Fruit fly (Drosophila melanogaster): ENCODE results near the gene CG8209.

CG8209 gene

DNA sequence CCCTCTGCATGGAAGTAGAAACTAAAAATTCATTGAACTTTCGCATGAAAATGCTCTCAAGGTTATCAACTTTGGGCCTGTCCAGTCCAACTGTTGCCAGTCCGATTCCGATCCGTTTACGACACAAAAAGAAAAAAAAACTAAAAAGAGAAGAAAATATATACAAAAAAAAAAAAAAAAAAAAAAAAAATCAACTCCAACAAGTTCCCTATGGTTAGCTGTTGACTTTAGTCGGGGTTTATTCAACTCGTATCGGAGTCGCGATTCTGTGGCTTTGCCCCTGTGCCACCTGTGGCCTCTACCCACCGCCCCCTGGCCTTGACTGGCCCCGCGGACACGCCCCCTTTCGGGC, 37.6 kb downstream of the CG8209 start (continued):
- no peak for TF ChIP-seq Smox (GFP tag; optimal IDR thresholded peaks at IDR 0.05)
- no peak for TF ChIP-seq Sox14 (GFP tag; optimal IDR thresholded peaks at IDR 0.05)
- no peak for TF ChIP-seq Hr38 (GFP tag; optimal IDR thresholded peaks at IDR 0.05)
- no peak for TF ChIP-seq Sox15 (GFP tag; optimal IDR thresholded peaks at IDR 0.05)
- TF ChIP-seq Met (GFP tag; optimal IDR thresholded peaks at IDR 0.05), result no peak
- peak; percentile 52; the same call in 2 of the 3 replicates for TF ChIP-seq CG8119 (GFP tag; IDR thresholded peaks at IDR 0.05)
- TF ChIP-seq vri (GFP tag; optimal IDR thresholded peaks at IDR 0.05), result no peak
- TF ChIP-seq CG3032 (tag; optimal IDR thresholded peaks at IDR 0.05), result peak; percentile 69
- TF ChIP-seq net (GFP tag; optimal IDR thresholded peaks at IDR 0.05), result peak; percentile 44
- no peak for TF ChIP-seq Gug (GFP tag; IDR thresholded peaks at IDR 0.05)
- TF ChIP-seq CG6792 (GFP tag; optimal IDR thresholded peaks at IDR 0.05), result no peak
- no peak for TF ChIP-seq CG15336 (GFP tag; IDR thresholded peaks at IDR 0.05)
- peak; percentile 67 for TF ChIP-seq eg (GFP tag; IDR thresholded peaks at IDR 0.05)
- TF ChIP-seq CG34406 (GFP tag; optimal IDR thresholded peaks at IDR 0.05), result peak; percentile 21
- TF ChIP-seq OdsH (GFP tag; optimal IDR thresholded peaks at IDR 0.05), result no peak
- no peak for TF ChIP-seq Hr39 (GFP tag; optimal IDR thresholded peaks at IDR 0.05)
- no peak for TF ChIP-seq CG11294 (GFP tag; IDR thresholded peaks at IDR 0.05)
- no peak for TF ChIP-seq svp (GFP tag)
- TF ChIP-seq CG10669 (GFP tag; optimal IDR thresholded peaks at IDR 0.05), result peak; percentile 54
- peak; percentile 78 for TF ChIP-seq spab (GFP tag; optimal IDR thresholded peaks at IDR 0.05)
- peak; percentile 82; the same call in 2 of the 3 replicates for TF ChIP-seq CG6163 (GFP tag; IDR thresholded peaks at IDR 0.05)
- peak; percentile 83 for TF ChIP-seq Eip78C (GFP tag)
- TF ChIP-seq CG1621 (tag; optimal IDR thresholded peaks at IDR 0.05), result no peak
- no peak for TF ChIP-seq Eip93F (GFP tag; optimal IDR thresholded peaks at IDR 0.05)
- no peak for TF ChIP-seq CG6854 (GFP tag; optimal IDR thresholded peaks at IDR 0.05)
- no peak for TF ChIP-seq lz (GFP tag; optimal IDR thresholded peaks at IDR 0.05)
- TF ChIP-seq CG6276 (GFP tag; optimal IDR thresholded peaks at IDR 0.05), result no peak
- no peak for TF ChIP-seq acj6 (GFP tag; optimal IDR thresholded peaks at IDR 0.05)
- peak; percentile 73 for TF ChIP-seq CG16779 (tag; optimal IDR thresholded peaks at IDR 0.05)
- no peak for TF ChIP-seq Hr4 (GFP tag; optimal IDR thresholded peaks at IDR 0.05)
- peak; percentile 20 for TF ChIP-seq CG8632 (GFP tag; optimal IDR thresholded peaks at IDR 0.05)
- peak; percentile 90 for TF ChIP-seq CG9139 (GFP tag; optimal IDR thresholded peaks at IDR 0.05)
- TF ChIP-seq Blimp-1 (GFP tag; optimal IDR thresholded peaks at IDR 0.05), result no peak
- no peak for TF ChIP-seq Ets21C (GFP tag; optimal IDR thresholded peaks at IDR 0.05)
- no peak for TF ChIP-seq fd59A (GFP tag; optimal IDR thresholded peaks at IDR 0.05)
- TF ChIP-seq Lpt (GFP tag; optimal IDR thresholded peaks at IDR 0.05), result peak; percentile 54

dm6 chr3L:8018665-8019070, 42.5 kb downstream of the CG8209 start:
- no peak for TF ChIP-seq topi (GFP tag; optimal IDR thresholded peaks at IDR 0.05)
- no peak for TF ChIP-seq dac (GFP tag; optimal IDR thresholded peaks at IDR 0.05)
- no peak for TF ChIP-seq esn (GFP tag; optimal IDR thresholded peaks at IDR 0.05)
- no peak for TF ChIP-seq Sox15 (GFP tag; optimal IDR thresholded peaks at IDR 0.05)
- TF ChIP-seq acj6 (GFP tag; optimal IDR thresholded peaks at IDR 0.05), result no peak
- peak; percentile 85 for TF ChIP-seq vri (GFP tag; optimal IDR thresholded peaks at IDR 0.05)
- no peak for TF ChIP-seq spab (GFP tag; optimal IDR thresholded peaks at IDR 0.05)
- peak; percentile 32 for TF ChIP-seq Eip78C (GFP tag)
- TF ChIP-seq fkh (GFP tag; optimal IDR thresholded peaks at IDR 0.05), result peak; percentile 92

All from whole organism, prepupa.